Fruit fly (Drosophila melanogaster) whole organism, pupa: ENCODE measurements around the gene fzy.

Experiments
- CG12605 ChIP-seq: fragments of 200-800 bp; sonication (Bioruptor generic); IDR thresholded peaks from 2 replicates; pipeline ENCODE4 v1.3.6; 2022; ENCODE audit warnings: missing biosample characterization, missing genetic modification characterization
- CG13204 ChIP-seq: fragments of 200-800 bp; sonication (Bioruptor generic); optimal IDR thresholded peaks from 2 replicates; lab custom pipeline; 2018; ENCODE audit warnings: missing biosample characterization, mild to moderate bottlenecking, missing genetic modification characterization, moderate library complexity
- CG14655 ChIP-seq: fragments of 200-800 bp; sonication (Bioruptor generic); optimal IDR thresholded peaks from 3 replicates; lab custom pipeline; 2017; ENCODE audit warnings: mild to moderate bottlenecking, missing biosample characterization, missing genetic modification reagents, missing genetic modification characterization
- CG17806 ChIP-seq: fragments of 200-800 bp; sonication (Bioruptor generic); optimal IDR thresholded peaks from 2 replicates; lab custom pipeline; 2018; ENCODE audit warnings: missing biosample characterization, mild to moderate bottlenecking, missing genetic modification characterization, moderate library complexity
- CG32121 ChIP-seq: fragments of 200-800 bp; sonication (Bioruptor generic); IDR thresholded peaks from 2 replicates; pipeline ENCODE4 v1.3.6; 2022; ENCODE audit warnings: missing biosample characterization, missing genetic modification characterization
- CG34367 ChIP-seq: fragments of 200-800 bp; sonication (Bioruptor generic); optimal IDR thresholded peaks from 2 replicates; lab custom pipeline; 2018; ENCODE audit warnings: missing biosample characterization, mild to moderate bottlenecking, missing genetic modification characterization
- CG4496 ChIP-seq: fragments of 200-800 bp; sonication (Bioruptor generic); IDR thresholded peaks from 3 replicates; pipeline ENCODE4 v1.3.6; 2022; ENCODE audit warnings: missing biosample characterization, missing genetic modification characterization
- CG8159 ChIP-seq: fragments of 200-800 bp; sonication (Bioruptor generic); optimal IDR thresholded peaks from 3 replicates; lab custom pipeline; 2018; ENCODE audit warnings: missing biosample characterization, mild to moderate bottlenecking, missing genetic modification characterization, moderate library complexity
- CG8301 ChIP-seq: fragments of 200-800 bp; sonication (Bioruptor generic); optimal IDR thresholded peaks from 2 replicates; lab custom pipeline; 2018; ENCODE audit warnings: missing biosample characterization, mild to moderate bottlenecking, missing genetic modification characterization
- CG9948 ChIP-seq: fragments of 200-800 bp; sonication (Bioruptor generic); optimal IDR thresholded peaks from 2 replicates; lab custom pipeline; 2018; ENCODE audit warnings: missing biosample characterization, mild to moderate bottlenecking, missing genetic modification characterization, moderate library complexity
- D1 ChIP-seq: fragments of 200-800 bp; sonication (Bioruptor generic); optimal IDR thresholded peaks from 2 replicates; lab custom pipeline; 2018; ENCODE audit warnings: missing biosample characterization, mild to moderate bottlenecking, missing genetic modification characterization, moderate library complexity
- EcR ChIP-seq: fragments of 200-800 bp; sonication (Bioruptor generic); optimal IDR thresholded peaks from 3 replicates; lab custom pipeline; 2019; ENCODE audit warnings: missing biosample characterization, missing genetic modification characterization, mild to moderate bottlenecking, moderate library complexity, missing genetic modification reagents
- Pif1A ChIP-seq: fragments of 200-800 bp; sonication (Bioruptor generic); optimal IDR thresholded peaks from 3 replicates; lab custom pipeline; 2016; ENCODE audit warnings: missing biosample characterization, missing genetic modification characterization
- fd96Ca ChIP-seq: fragments of 200-800 bp; sonication (Bioruptor generic); IDR thresholded peaks from 3 replicates; pipeline ENCODE4 v1.3.6; 2022; ENCODE audit warnings: missing biosample characterization, missing genetic modification characterization

DNA sequence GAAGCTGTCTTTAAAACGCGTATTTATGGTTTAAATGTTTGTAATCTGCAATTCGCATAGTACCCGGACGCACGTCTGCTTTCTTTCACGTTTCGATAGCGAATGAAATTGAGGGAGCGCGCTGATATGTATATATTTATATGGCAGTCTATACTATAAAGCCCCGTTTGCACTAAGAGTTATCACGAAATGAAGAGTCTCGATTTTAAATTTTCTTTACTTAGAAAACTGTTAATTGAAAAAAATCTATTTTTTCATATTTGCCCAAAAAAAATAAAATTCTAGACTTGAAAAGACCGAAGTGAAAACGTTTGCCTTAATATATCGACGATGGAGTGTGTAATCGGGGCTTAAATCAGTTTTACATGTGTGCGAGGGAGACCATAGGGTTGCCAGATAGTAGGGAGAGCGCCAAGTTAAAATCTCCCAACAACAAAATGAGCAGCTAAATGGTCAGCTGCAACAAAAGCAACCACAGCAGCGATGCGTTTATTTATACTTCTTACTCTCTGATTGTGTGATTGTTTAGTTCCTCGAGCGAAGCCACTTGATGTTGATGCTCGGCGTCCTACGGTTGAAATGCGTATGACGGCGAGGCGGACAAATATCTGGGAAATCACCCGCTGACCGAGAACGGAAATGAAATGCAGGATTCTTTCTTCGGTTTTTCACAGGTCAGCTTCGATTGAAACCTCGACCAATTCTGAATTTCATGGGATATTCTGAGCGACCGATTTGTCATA lies 14.9 kb downstream of the fzy start, which contains the start of gene cact:
- TF ChIP-seq EcR (GFP tag; lab: Kevin White, UChicago), result peak; percentile 15
- peak; percentile 90 for TF ChIP-seq Pif1A
- peak; percentile 91 for TF ChIP-seq CG17806 (tag; lab: Kevin White, UChicago)
- TF ChIP-seq CG34367 (tag; lab: Kevin White, UChicago), result peak; percentile 79
- TF ChIP-seq CG4496 (GFP tag; lab: Robert Waterston, UW), result peak; percentile 91
- TF ChIP-seq fd96Ca (GFP tag; lab: Robert Waterston, UW), result peak; percentile 81; the same call in 2 of the 3 replicates
- peak; percentile 34 for TF ChIP-seq D1 (tag; lab: Kevin White, UChicago)
- TF ChIP-seq CG8159 (tag; lab: Kevin White, UChicago), result peak; percentile 90
- peak; percentile 90 for TF ChIP-seq CG32121
- TF ChIP-seq CG13204, result no peak
- peak; percentile 87 for TF ChIP-seq CG9948 (tag; lab: Kevin White, UChicago)
- peak; percentile 79 for TF ChIP-seq CG12605 (GFP tag; lab: Robert Waterston, UW)
- peak; percentile 88 for TF ChIP-seq CG14655 (GFP tag; lab: Kevin White, UChicago)
- TF ChIP-seq CG8301 (tag; lab: Kevin White, UChicago), result peak; percentile 84
